Worm (Caenorhabditis elegans) whole organism, young adult: Measurements from ENCODE around the gene nhr-260.

Source experiments
- F23B12.7 ChIP-seq: sonication (generic microtip); optimal IDR thresholded peaks from 2 replicates; lab custom pipeline; 2017; ENCODE audit warnings: missing genetic modification characterization, mild to moderate bottlenecking, missing compliant biosample characterization, antibody characterized with exemption, moderate library complexity; ENCODE audit not compliant: insufficient read depth
- K12H6.12 ChIP-seq: fragments of 200-800 bp; sonication (Bioruptor generic); optimal IDR thresholded peaks from 2 replicates; lab custom pipeline; 2018; ENCODE audit warnings: mild to moderate bottlenecking, missing genetic modification characterization, missing compliant biosample characterization
- ZK185.1 ChIP-seq: sonication (generic microtip); optimal IDR thresholded peaks from 2 replicates; lab custom pipeline; 2016; ENCODE audit warnings: mild to moderate bottlenecking, missing genetic modification characterization, missing compliant biosample characterization; ENCODE audit not compliant: poor library complexity, severe bottlenecking
- bed-2 ChIP-seq: fragments of 200-800 bp; sonication (Bioruptor generic); IDR thresholded peaks from 2 replicates; pipeline ENCODE4 v1.3.6; 2022; ENCODE audit warnings: missing genetic modification reagents, missing genetic modification characterization, missing compliant biosample characterization
- ceh-40 ChIP-seq: fragments of 200-800 bp; sonication (Bioruptor generic); IDR thresholded peaks from 2 replicates; pipeline ENCODE4 v1.3.6; 2022; ENCODE audit warnings: missing genetic modification characterization, missing compliant biosample characterization
- hmg-20 ChIP-seq: fragments of 200-800 bp; sonication (Bioruptor generic); IDR thresholded peaks from 2 replicates; pipeline ENCODE4 v1.3.6; 2022; ENCODE audit warnings: missing genetic modification reagents, missing genetic modification characterization, missing compliant biosample characterization
- hrde-1 ChIP-seq: sonication (generic microtip); optimal IDR thresholded peaks from 2 replicates; lab custom pipeline; 2016; ENCODE audit warnings: missing genetic modification characterization, mild to moderate bottlenecking, missing compliant biosample characterization, moderate library complexity, missing genotype, missing genetic modification reagents, borderline replicate concordance
- lin-35 ChIP-seq, 3 experiments: fragments of 150-350 bp in 2 of 3; sonication (generic microtip) in 1 of 3; optimal IDR thresholded peaks; 2 replicates each; lab custom pipeline; 2014 to 2018; ENCODE audit warnings: missing biosample characterization in 3 of 3, missing genetic modification characterization in 3 of 3, missing genetic modification reagents in 3 of 3
- madf-3 ChIP-seq: fragments of 200-800 bp; sonication (Bioruptor generic); IDR thresholded peaks from 2 replicates; pipeline ENCODE4 v1.3.6; 2022; ENCODE audit warnings: missing genetic modification reagents, missing genetic modification characterization, missing compliant biosample characterization
- madf-6 ChIP-seq: fragments of 200-800 bp; sonication (Bioruptor generic); IDR thresholded peaks from 2 replicates; pipeline ENCODE4 v1.3.6; 2022; ENCODE audit warnings: missing genetic modification reagents, missing genetic modification characterization, missing compliant biosample characterization
- pha-4 ChIP-seq: fragments of 150-350 bp; sonication (generic microtip); optimal IDR thresholded peaks from 2 replicates; lab custom pipeline; 2014; ENCODE audit warnings: missing biosample characterization, missing genetic modification reagents, missing genetic modification characterization
- repo-1 ChIP-seq: sonication (generic microtip); optimal IDR thresholded peaks from 2 replicates; lab custom pipeline; 2017; ENCODE audit warnings: mild to moderate bottlenecking, missing genetic modification characterization, missing compliant biosample characterization
- unc-130 ChIP-seq: sonication (generic microtip); optimal IDR thresholded peaks from 2 replicates; lab custom pipeline; 2016; ENCODE audit warnings: missing genetic modification reagents, missing genetic modification characterization, missing compliant biosample characterization
- unc-62 ChIP-seq: fragments of 150-350 bp; optimal IDR thresholded peaks from 2 replicates; lab custom pipeline; 2014; ENCODE audit warnings: missing biosample characterization, missing genetic modification reagents, missing genetic modification characterization

- TF ChIP-seq F23B12.7 (tag; lab: Kevin White, UChicago) (no peak), pha-4 (no peak), hrde-1 (tag; lab: Kevin White, UChicago) (no peak), K12H6.12 (tag; lab: Kevin White, UChicago) (no peak), unc-130 (GFP tag; lab: Kevin White, UChicago) (no peak), madf-3 (GFP tag; lab: Robert Waterston, UW) (no peak), madf-6 (GFP tag; lab: Robert Waterston, UW) (no peak), lin-35 (GFP tag; optimal IDR thresholded peaks at IDR 0.05; lab: Kevin White, UChicago) (no peak), bed-2 (no peak), ZK185.1 (tag; lab: Kevin White, UChicago) (no peak), repo-1 (tag; lab: Kevin White, UChicago) (no peak), unc-62 (GFP tag; lab: Kevin White, UChicago) (no peak), hmg-20 (no peak), ceh-40 (GFP tag; lab: Robert Waterston, UW) (no peak)
These were observed 28.8 kb upstream of the nhr-260 start for ce11 chrV:1540249-1540648.
